Worm (Caenorhabditis elegans) whole organism, L2 larva: ENCODE results near the gene nhr-19.

Experiments
- Y55F3AM.14 ChIP-seq: fragments of 200-800 bp; sonication (Bioruptor generic); optimal IDR thresholded peaks from 2 replicates; lab custom pipeline; 2018; ENCODE audit warnings: mild to moderate bottlenecking, missing genetic modification characterization, missing compliant biosample characterization
- egl-27 ChIP-seq: sonication (generic microtip); optimal IDR thresholded peaks from 3 replicates; lab custom pipeline; 2017; ENCODE audit warnings: missing biosample characterization, missing genetic modification reagents, missing genetic modification characterization
- nhr-129 ChIP-seq: fragments of 150-350 bp; optimal IDR thresholded peaks from 2 replicates; lab custom pipeline; 2014; ENCODE audit warnings: missing biosample characterization, missing genetic modification characterization
- nhr-6 ChIP-seq: fragments of 150-350 bp; optimal IDR thresholded peaks from 2 replicates; lab custom pipeline; 2014; ENCODE audit warnings: missing biosample characterization, missing genetic modification characterization
- unc-62 ChIP-seq: fragments of 150-350 bp; optimal IDR thresholded peaks from 2 replicates; lab custom pipeline; 2014; ENCODE audit warnings: missing biosample characterization, missing genetic modification reagents, missing genetic modification characterization
- ztf-11 ChIP-seq: sonication (generic microtip); optimal IDR thresholded peaks from 2 replicates; lab custom pipeline; 2017; ENCODE audit warnings: missing biosample characterization, missing genetic modification characterization

ce11 chrII:9653679-9654078 is 48.4 kb upstream of the nhr-19 start, which contains the start of gene ZK1307.2:
- no peak for TF ChIP-seq nhr-6
- TF ChIP-seq ztf-11 (tag; lab: Kevin White, UChicago): no peak
- no peak for TF ChIP-seq Y55F3AM.14
- no peak for TF ChIP-seq egl-27 (tag; lab: Kevin White, UChicago)
- TF ChIP-seq unc-62 (GFP tag; lab: Kevin White, UChicago): no peak
- TF ChIP-seq nhr-129 (tag; lab: Kevin White, UChicago): no peak
